Worm (Caenorhabditis elegans): ENCODE results near the gene F19C7.4.

The F19C7.4 gene

ce11 chrIV:4653708-4654107 lies 51.0 kb downstream of the F19C7.4 start (continued):
- TF ChIP-seq sdz-38 (tag; optimal IDR thresholded peaks at IDR 0.05) (no peak), F39B2.1 (GFP tag; IDR thresholded peaks at IDR 0.05) (no peak), tbx-9 (tag; optimal IDR thresholded peaks at IDR 0.05; ENCODE audit: borderline replicate concordance) (no peak), ceh-27 (GFP tag; optimal IDR thresholded peaks at IDR 0.05) (no peak), dox-1 (GFP tag; IDR thresholded peaks at IDR 0.05) (peak; percentile 76), F37B4.10 (GFP tag; IDR thresholded peaks at IDR 0.05) (no peak), dpff-1 (tag; optimal IDR thresholded peaks at IDR 0.05) (no peak), ceh-100 (GFP tag; IDR thresholded peaks at IDR 0.05) (peak; percentile 64), lag-1 (GFP tag; IDR thresholded peaks at IDR 0.05) (no peak), athp-1 (tag; optimal IDR thresholded peaks at IDR 0.05) (no peak), ztf-26 (tag; optimal IDR thresholded peaks at IDR 0.05) (no peak), nfya-2 (GFP tag; IDR thresholded peaks at IDR 0.05) (no peak), lin-35 (GFP tag; optimal IDR thresholded peaks at IDR 0.05) (no peak), efl-1 (GFP tag; optimal IDR thresholded peaks at IDR 0.05) (peak; percentile 24), zim-3 (tag; optimal IDR thresholded peaks at IDR 0.05) (no peak), C06A6.2 (GFP tag; conservative IDR thresholded peaks at IDR 0.05) (no peak), attf-6 (GFP tag; IDR thresholded peaks at IDR 0.05) (peak; percentile 73), F55B11.4 (tag; optimal IDR thresholded peaks at IDR 0.05; ENCODE audit: borderline replicate concordance, insufficient read depth) (no peak), ztf-6 (GFP tag; IDR thresholded peaks at IDR 0.05) (no peak), B0336.3 (GFP tag; IDR thresholded peaks at IDR 0.05) (0 out of 2 replicates have a peak, but pooled peaks have one; percentile 18), Y79H2A.3 (GFP tag; conservative IDR thresholded peaks at IDR 0.05) (no peak), Y67H2A.10 (GFP tag; conservative IDR thresholded peaks at IDR 0.05) (no peak), egl-44 (GFP tag; IDR thresholded peaks at IDR 0.05) (no peak), ztf-3 (GFP tag; optimal IDR thresholded peaks at IDR 0.05) (no peak), somi-1 (GFP tag; optimal IDR thresholded peaks at IDR 0.05) (no peak), nfyb-1 (GFP tag; IDR thresholded peaks at IDR 0.05) (no peak), cebp-1 (GFP tag; IDR thresholded peaks at IDR 0.05) (no peak), cebp-1 (tag; optimal IDR thresholded peaks at IDR 0.05) (no peak), ccch-3 (GFP tag; optimal IDR thresholded peaks at IDR 0.05) (no peak), B0019.2 (GFP tag; conservative IDR thresholded peaks at IDR 0.05) (no peak), F57A8.1 (GFP tag; optimal IDR thresholded peaks at IDR 0.05) (no peak), mcd-1 (GFP tag; IDR thresholded peaks at IDR 0.05) (peak; percentile 49; the same call in 1 of the 2 replicates), let-607 (tag; optimal IDR thresholded peaks at IDR 0.05) (no peak), egrh-3 (GFP tag; IDR thresholded peaks at IDR 0.05) (no peak), madf-10 (tag; optimal IDR thresholded peaks at IDR 0.05) (no peak), ztf-18 (tag; optimal IDR thresholded peaks at IDR 0.05) (no peak), lsy-27 (tag; optimal IDR thresholded peaks at IDR 0.05; ENCODE audit: borderline replicate concordance, insufficient read depth) (no peak), F22D6.2 (tag; optimal IDR thresholded peaks at IDR 0.05) (no peak), C17E4.6 (GFP tag; IDR thresholded peaks at IDR 0.05) (peak; percentile 42; the same call in 1 of the 2 replicates), lin-26 (GFP tag; IDR thresholded peaks at IDR 0.05) (no peak), akir-1 (GFP tag; optimal IDR thresholded peaks at IDR 0.05) (no peak), atf-7 (tag; optimal IDR thresholded peaks at IDR 0.05) (no peak), pbrm-1 (GFP tag; IDR thresholded peaks at IDR 0.05) (no peak), hrde-1 (tag; optimal IDR thresholded peaks at IDR 0.05; ENCODE audit: borderline replicate concordance) (peak; percentile 11), him-1 (tag; optimal IDR thresholded peaks at IDR 0.05) (no peak), hmg-1.2 (GFP tag; IDR thresholded peaks at IDR 0.05) (peak; percentile 23; the same call in 1 of the 2 replicates), Y53F4B.3 (GFP tag; IDR thresholded peaks at IDR 0.05) (no peak), F57C9.4 (tag; optimal IDR thresholded peaks at IDR 0.05) (no peak), sea-2 (GFP tag; IDR thresholded peaks at IDR 0.05) (no peak)
